Worm (Caenorhabditis elegans) whole organism, L4 larva: ENCODE measurements around the gene nep-17.

Experiments used
- nhr-11 ChIP-seq: fragments of 150-350 bp; optimal IDR thresholded peaks from 2 replicates; lab custom pipeline; 2014; ENCODE audit warnings: missing biosample characterization, missing genetic modification characterization
- nhr-237 ChIP-seq: sonication (generic microtip); optimal IDR thresholded peaks from 2 replicates; lab custom pipeline; 2017; ENCODE audit warnings: missing biosample characterization, missing genetic modification characterization

ce11 chrII:13477230-13477629 lies 30.4 kb upstream of the nep-17 start:
- TF ChIP-seq nhr-11 (tag; lab: Kevin White, UChicago) (no peak), nhr-237 (tag; lab: Kevin White, UChicago) (no peak)
